Worm (Caenorhabditis elegans): Measurements from ENCODE around the gene srx-88.

DNA sequence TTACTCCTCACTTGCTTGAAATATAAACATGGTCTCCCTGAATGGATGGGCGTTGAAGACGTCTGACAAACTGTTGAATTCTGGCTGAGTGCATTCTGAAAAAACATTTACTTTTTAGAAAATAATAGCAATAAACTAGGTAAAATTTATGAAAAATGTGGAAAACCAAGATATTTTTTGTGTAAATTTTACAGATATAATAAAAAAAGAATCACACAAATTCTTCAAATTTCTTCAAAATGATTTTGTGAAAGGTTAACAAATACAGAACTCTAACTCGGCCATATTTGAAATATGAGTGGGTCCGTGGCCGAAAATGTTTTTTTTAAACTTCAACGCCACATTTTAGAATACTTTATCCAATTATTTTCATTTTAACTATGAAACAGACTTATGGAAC lies 34.9 kb downstream of the srx-88 start, which contains the start of gene glb-15:
- TF ChIP-seq attf-6 (GFP tag; IDR thresholded peaks at IDR 0.05) (no peak), mcd-1 (GFP tag; IDR thresholded peaks at IDR 0.05) (no peak), ccch-3 (GFP tag; optimal IDR thresholded peaks at IDR 0.05) (no peak), chd-7 (tag; optimal IDR thresholded peaks at IDR 0.05) (no peak), F49E8.2 (tag; optimal IDR thresholded peaks at IDR 0.05; ENCODE audit: insufficient read depth) (no peak), bed-1 (GFP tag; IDR thresholded peaks at IDR 0.05) (no peak), ama-1 (optimal IDR thresholded peaks at IDR 0.05) (no peak), ama-1 (GFP tag; optimal IDR thresholded peaks at IDR 0.05) (no peak)

Data from whole organism, young adult.